Worm (Caenorhabditis elegans): ENCODE measurements around the gene B0547.2.

B0547.2 gene

DNA sequence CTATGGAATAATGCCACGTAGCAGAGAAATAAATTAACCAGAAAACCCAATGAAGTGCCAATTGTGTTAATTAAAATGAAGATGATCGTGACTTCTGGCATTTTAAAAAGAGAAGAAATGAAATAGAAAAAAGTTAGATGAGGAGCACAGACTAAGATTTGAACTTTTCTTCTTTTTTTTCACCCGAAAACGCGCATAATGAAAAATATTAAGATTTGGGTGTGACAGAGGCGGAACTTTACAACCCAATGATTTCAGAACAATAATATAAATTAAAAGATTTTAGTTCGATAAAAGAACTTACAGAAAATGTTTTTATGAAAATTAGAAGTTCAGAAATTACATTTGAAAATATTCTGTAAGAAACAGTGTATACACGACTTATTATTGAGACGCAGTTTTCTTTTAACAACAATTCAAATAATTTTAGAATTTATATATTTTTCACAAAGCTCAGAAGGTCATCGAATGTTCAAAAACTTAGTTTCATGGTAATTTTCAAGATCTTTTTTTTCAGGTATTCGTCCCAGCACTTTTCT, at the start of gene B0547.2, which contains the start of gene srd-8:
Gene B0547.2, plus strand, starts transcription at position 489 of the 539 bp plus-strand sequence.
Gene srd-8, minus strand, starts transcription at position 101 of the 539 bp plus-strand sequence.
- TF ChIP-seq ceh-16 (tag; optimal IDR thresholded peaks at IDR 0.05) (no peak), jun-1 (tag; optimal IDR thresholded peaks at IDR 0.05) (no peak), nhr-11 (tag; optimal IDR thresholded peaks at IDR 0.05) (no peak), lin-39 (tag; optimal IDR thresholded peaks at IDR 0.05) (no peak), nhr-67 (tag; optimal IDR thresholded peaks at IDR 0.05) (no peak), ceh-28 (tag; optimal IDR thresholded peaks at IDR 0.05) (no peak), nhr-25 (tag; optimal IDR thresholded peaks at IDR 0.05) (no peak), fos-1 (tag; optimal IDR thresholded peaks at IDR 0.05) (no peak), ZK546.5 (tag; optimal IDR thresholded peaks at IDR 0.05) (no peak), snpc-4 (tag; optimal IDR thresholded peaks at IDR 0.05) (no peak), lin-15B (tag; optimal IDR thresholded peaks at IDR 0.05) (no peak), fkh-2 (tag; optimal IDR thresholded peaks at IDR 0.05) (no peak), fkh-10 (GFP tag; optimal IDR thresholded peaks at IDR 0.05) (no peak), ceh-9 (tag; optimal IDR thresholded peaks at IDR 0.05) (no peak), unc-39 (tag; optimal IDR thresholded peaks at IDR 0.05) (no peak), ztf-4 (tag; optimal IDR thresholded peaks at IDR 0.05) (no peak), nhr-76 (tag; optimal IDR thresholded peaks at IDR 0.05) (no peak), egl-5 (tag; optimal IDR thresholded peaks at IDR 0.05) (no peak)

DNA sequence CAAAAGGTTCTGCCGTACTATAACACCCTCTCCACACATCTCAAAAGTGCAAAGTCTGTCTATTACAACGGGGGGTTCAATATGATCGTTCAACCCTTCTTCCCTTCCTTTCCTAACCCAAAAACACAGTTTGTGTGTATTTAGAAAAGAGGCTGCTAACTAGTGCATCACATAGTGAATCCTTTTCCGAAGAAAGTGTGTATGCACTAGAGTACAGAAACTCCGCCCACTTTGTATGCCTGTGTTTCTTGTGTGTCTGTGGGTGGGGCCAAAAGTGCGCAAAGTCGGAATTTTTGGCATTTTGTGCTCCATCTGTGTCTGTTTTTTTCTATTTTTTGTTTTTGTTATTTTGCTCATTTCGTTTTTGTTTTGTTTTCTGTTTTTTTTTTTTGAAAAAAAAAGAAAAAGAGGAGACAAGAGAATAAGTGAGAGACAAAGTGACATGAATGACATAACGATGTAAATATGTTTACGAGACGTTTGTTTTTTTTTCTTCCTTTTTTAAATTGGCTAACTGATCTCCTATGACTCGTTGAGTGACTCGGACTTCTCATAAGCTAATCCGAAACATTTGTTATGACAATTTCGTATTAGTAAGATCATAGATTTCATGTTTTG, 47.2 kb upstream of the B0547.2 start:
- TF ChIP-seq pha-4 (tag; optimal IDR thresholded peaks at IDR 0.05): peak; percentile 54
- TF ChIP-seq nhr-25 (tag; optimal IDR thresholded peaks at IDR 0.05): no peak
- peak; percentile 16 for TF ChIP-seq nhr-43 (tag; optimal IDR thresholded peaks at IDR 0.05; ENCODE audit: poor library complexity, severe bottlenecking)
- TF ChIP-seq ama-1 (optimal IDR thresholded peaks at IDR 0.05): peak; percentile 49
- TF ChIP-seq mdl-1 (tag; optimal IDR thresholded peaks at IDR 0.05): no peak

DNA sequence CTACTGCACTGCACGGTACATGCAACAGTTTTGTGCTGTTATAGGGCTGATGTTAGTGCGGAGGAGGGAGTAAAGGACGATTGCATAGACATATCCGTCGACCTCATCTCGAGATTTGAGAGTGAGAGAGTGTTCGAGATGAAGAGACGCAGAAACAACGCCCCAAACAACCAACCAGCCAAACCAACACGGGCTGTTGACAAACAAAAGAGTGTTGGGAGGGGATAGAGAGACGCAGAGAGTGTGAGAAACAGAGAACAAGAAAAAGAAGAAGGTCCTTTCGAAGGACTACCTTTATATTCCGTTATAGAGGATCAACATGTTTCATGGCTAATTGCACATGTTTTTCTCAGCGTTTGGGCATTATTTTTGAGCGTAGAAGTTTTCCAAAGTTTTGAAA, 45.5 kb upstream of the B0547.2 start:
- TF ChIP-seq hmg-11 (tag; optimal IDR thresholded peaks at IDR 0.05) (peak; percentile 58), nhr-43 (tag; optimal IDR thresholded peaks at IDR 0.05; ENCODE audit: poor library complexity, severe bottlenecking) (peak; percentile 51), nfya-1 (tag; optimal IDR thresholded peaks at IDR 0.05; ENCODE audit: insufficient read depth) (peak; percentile 58), pha-4 (tag; optimal IDR thresholded peaks at IDR 0.05) (peak; percentile 89), nhr-77 (tag; optimal IDR thresholded peaks at IDR 0.05) (no peak), nhr-23 (tag; optimal IDR thresholded peaks at IDR 0.05) (no peak), lin-39 (tag; optimal IDR thresholded peaks at IDR 0.05) (peak; percentile 47)

DNA sequence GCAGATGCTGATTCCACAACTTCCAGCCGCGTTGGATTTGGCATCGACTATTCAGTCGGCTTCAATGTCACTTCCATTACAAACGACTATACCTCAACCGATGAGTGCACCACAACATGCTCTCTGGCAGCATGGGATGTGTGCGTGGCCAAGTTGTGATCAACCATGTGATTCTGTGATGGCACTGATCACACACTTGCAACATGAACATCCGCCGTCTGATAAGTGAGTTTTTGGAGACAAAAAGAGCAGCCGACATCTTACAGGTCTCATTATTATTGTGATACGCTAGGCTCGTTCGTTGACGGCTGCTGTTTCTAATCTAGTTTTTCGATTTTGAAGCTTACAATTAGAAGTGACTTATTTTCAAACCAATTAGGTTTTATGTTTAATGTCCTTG, 43.4 kb upstream of the B0547.2 start:
- no peak for TF ChIP-seq fkh-2 (tag; optimal IDR thresholded peaks at IDR 0.05)
- TF ChIP-seq hmg-11 (tag; optimal IDR thresholded peaks at IDR 0.05): no peak
- TF ChIP-seq lin-15B (tag; optimal IDR thresholded peaks at IDR 0.05): no peak
- TF ChIP-seq mdl-1 (tag; optimal IDR thresholded peaks at IDR 0.05): no peak
- no peak for TF ChIP-seq nhr-25 (tag; optimal IDR thresholded peaks at IDR 0.05)
- no peak for TF ChIP-seq egl-27 (tag; optimal IDR thresholded peaks at IDR 0.05)
- TF ChIP-seq eor-1 (tag; optimal IDR thresholded peaks at IDR 0.05): no peak
- TF ChIP-seq egl-5 (tag; optimal IDR thresholded peaks at IDR 0.05): no peak
- no peak for TF ChIP-seq ceh-9 (tag; optimal IDR thresholded peaks at IDR 0.05)
- no peak for TF ChIP-seq ceh-16 (tag; optimal IDR thresholded peaks at IDR 0.05)
- TF ChIP-seq nhr-12 (tag; optimal IDR thresholded peaks at IDR 0.05): no peak

DNA sequence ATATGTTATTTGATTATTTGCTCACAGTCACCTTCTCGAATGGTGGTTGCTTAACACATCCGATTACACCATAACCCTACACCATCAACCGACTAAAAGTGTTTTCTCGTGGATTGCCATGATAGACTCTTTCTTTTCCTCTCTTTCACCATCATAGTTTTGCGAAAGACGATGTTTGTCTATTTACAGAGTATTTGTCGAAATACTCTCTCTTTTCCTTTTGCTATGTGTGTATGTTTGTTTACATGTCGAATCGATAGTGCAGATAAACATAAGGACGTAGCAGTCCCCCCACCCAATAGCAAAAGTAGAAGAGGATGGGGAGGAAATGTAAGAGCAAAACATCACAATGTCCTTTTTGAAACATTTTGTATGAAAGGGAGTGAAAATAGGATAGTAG, 42.5 kb upstream of the B0547.2 start:
- TF ChIP-seq nfya-1 (tag; optimal IDR thresholded peaks at IDR 0.05; ENCODE audit: insufficient read depth): peak; percentile 34
- no peak for TF ChIP-seq nhr-43 (tag; optimal IDR thresholded peaks at IDR 0.05; ENCODE audit: poor library complexity, severe bottlenecking)
- peak; percentile 100 for TF ChIP-seq pha-4 (tag; optimal IDR thresholded peaks at IDR 0.05)

DNA sequence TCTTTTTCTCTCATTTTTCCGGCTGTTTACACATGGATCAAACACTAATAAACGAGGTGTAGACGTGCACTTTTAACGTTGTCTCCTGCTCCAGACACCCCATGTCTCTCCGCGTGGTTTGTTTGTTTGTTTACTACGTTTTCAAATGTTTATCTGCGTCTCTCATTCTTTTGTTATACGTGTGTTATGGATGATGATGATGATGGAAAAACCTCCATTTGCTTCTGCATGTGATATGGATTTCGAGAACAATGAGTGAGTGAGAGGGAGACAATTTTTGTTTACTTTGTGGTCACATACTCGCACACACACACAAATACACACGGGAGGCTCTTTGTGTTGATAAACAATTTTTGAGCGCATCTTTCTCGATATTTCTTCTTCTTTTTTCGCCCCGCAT, 41.3 kb upstream of the B0547.2 start:
- peak; percentile 66 for TF ChIP-seq nhr-43 (tag; optimal IDR thresholded peaks at IDR 0.05; ENCODE audit: poor library complexity, severe bottlenecking)
- TF ChIP-seq lsy-12 (tag; optimal IDR thresholded peaks at IDR 0.05): peak; percentile 6
- peak; percentile 26 for TF ChIP-seq hmg-11 (tag; optimal IDR thresholded peaks at IDR 0.05)
- no peak for TF ChIP-seq nhr-25 (tag; optimal IDR thresholded peaks at IDR 0.05)
- no peak for TF ChIP-seq sea-2 (GFP tag; optimal IDR thresholded peaks at IDR 0.05)
- no peak for TF ChIP-seq zag-1 (tag; optimal IDR thresholded peaks at IDR 0.05)
- peak; percentile 75 for TF ChIP-seq snpc-4 (tag; optimal IDR thresholded peaks at IDR 0.05)
- TF ChIP-seq unc-39 (tag; optimal IDR thresholded peaks at IDR 0.05): no peak
- no peak for TF ChIP-seq R02D3.7 (tag; optimal IDR thresholded peaks at IDR 0.05)
- peak; percentile 77 for TF ChIP-seq egl-5 (tag; optimal IDR thresholded peaks at IDR 0.05)
- TF ChIP-seq nhr-67 (tag; optimal IDR thresholded peaks at IDR 0.05): no peak
- peak; percentile 52 for TF ChIP-seq fkh-10 (GFP tag; optimal IDR thresholded peaks at IDR 0.05)
- peak; percentile 100 for TF ChIP-seq pha-4 (tag; optimal IDR thresholded peaks at IDR 0.05)
- no peak for TF ChIP-seq daf-12 (tag; optimal IDR thresholded peaks at IDR 0.05)
- TF ChIP-seq pqm-1 (tag; optimal IDR thresholded peaks at IDR 0.05): peak; percentile 86
- TF ChIP-seq ceh-28 (tag; optimal IDR thresholded peaks at IDR 0.05): peak; percentile 61
- peak; percentile 78 for TF ChIP-seq nfya-1 (tag; optimal IDR thresholded peaks at IDR 0.05; ENCODE audit: insufficient read depth)
- TF ChIP-seq nhr-77 (tag; optimal IDR thresholded peaks at IDR 0.05): no peak
- TF ChIP-seq skn-1 (tag; optimal IDR thresholded peaks at IDR 0.05): peak; percentile 94
- TF ChIP-seq tbx-2 (tag; optimal IDR thresholded peaks at IDR 0.05): peak; percentile 31
- TF ChIP-seq mdl-1 (tag; optimal IDR thresholded peaks at IDR 0.05): peak; percentile 61
- peak; percentile 75 for TF ChIP-seq lin-39 (tag; optimal IDR thresholded peaks at IDR 0.05)
- TF ChIP-seq ztf-11 (tag; optimal IDR thresholded peaks at IDR 0.05): no peak
- TF ChIP-seq elt-2 (tag; optimal IDR thresholded peaks at IDR 0.05): peak; percentile 75

Data from whole organism, L3 larva.